Fruit fly (Drosophila melanogaster) whole organism, adult: Measurements from ENCODE around the gene sordd1.

ENCODE experiments used
- CG11617 ChIP-seq: fragments of 200-800 bp; sonication (Bioruptor generic); optimal IDR thresholded peaks from 2 replicates; lab custom pipeline; 2017; ENCODE audit warnings: mild to moderate bottlenecking, missing biosample characterization, missing genetic modification reagents, missing genetic modification characterization
- CG12768 ChIP-seq: fragments of 200-800 bp; sonication (Bioruptor generic); optimal IDR thresholded peaks from 2 replicates; lab custom pipeline; 2017; ENCODE audit warnings: missing biosample characterization, missing genetic modification characterization, mild to moderate bottlenecking, moderate library complexity, missing genetic modification reagents
- CG14711 ChIP-seq: fragments of 200-800 bp; sonication (Bioruptor generic); optimal IDR thresholded peaks from 2 replicates; lab custom pipeline; 2018; ENCODE audit warnings: missing biosample characterization, mild to moderate bottlenecking, missing genetic modification characterization, moderate library complexity
- CG1620 ChIP-seq: fragments of 200-800 bp; sonication (Bioruptor generic); optimal IDR thresholded peaks from 2 replicates; lab custom pipeline; 2016; ENCODE audit warnings: missing biosample characterization, missing genetic modification characterization
- CG33017 ChIP-seq: fragments of 200-800 bp; sonication (Bioruptor generic); optimal IDR thresholded peaks from 2 replicates; lab custom pipeline; 2018; ENCODE audit warnings: missing biosample characterization, mild to moderate bottlenecking, missing genetic modification characterization, moderate library complexity
- CG5204 ChIP-seq: fragments of 200-800 bp; sonication (Bioruptor generic); optimal IDR thresholded peaks from 2 replicates; lab custom pipeline; 2016; ENCODE audit warnings: missing biosample characterization, missing genetic modification characterization
- CG7045 ChIP-seq: fragments of 200-800 bp; sonication (Bioruptor generic); optimal IDR thresholded peaks from 2 replicates; lab custom pipeline; 2017; ENCODE audit warnings: missing biosample characterization, mild to moderate bottlenecking, missing genetic modification characterization
- CG7101 ChIP-seq: fragments of 200-800 bp; sonication (Bioruptor generic); optimal IDR thresholded peaks from 2 replicates; lab custom pipeline; 2018; ENCODE audit warnings: missing biosample characterization, mild to moderate bottlenecking, missing genetic modification characterization, moderate library complexity
- Clk ChIP-seq: fragments of 200-800 bp; sonication (Bioruptor generic); optimal IDR thresholded peaks from 2 replicates; lab custom pipeline; 2017; ENCODE audit warnings: missing biosample characterization, missing genetic modification characterization
- Crg-1 ChIP-seq: fragments of 200-800 bp; sonication (Bioruptor generic); optimal IDR thresholded peaks from 2 replicates; lab custom pipeline; 2016; ENCODE audit warnings: missing biosample characterization, missing genetic modification characterization
- Hr96 ChIP-seq: fragments of 200-800 bp; sonication (Bioruptor generic); optimal IDR thresholded peaks from 2 replicates; lab custom pipeline; 2016; ENCODE audit warnings: missing biosample characterization, missing genetic modification characterization
- Mnt ChIP-seq: fragments of 200-800 bp; sonication (Bioruptor generic); optimal IDR thresholded peaks from 2 replicates; lab custom pipeline; 2016; ENCODE audit warnings: missing biosample characterization, mild to moderate bottlenecking, missing genetic modification characterization
- bab1 ChIP-seq: fragments of 200-800 bp; sonication (Bioruptor generic); optimal IDR thresholded peaks from 3 replicates; lab custom pipeline; 2019; ENCODE audit warnings: missing biosample characterization, mild to moderate bottlenecking, missing genetic modification characterization, moderate library complexity
- cic ChIP-seq: fragments of 200-800 bp; sonication (Bioruptor generic); optimal IDR thresholded peaks from 2 replicates; lab custom pipeline; 2017; ENCODE audit warnings: missing biosample characterization, mild to moderate bottlenecking, missing genetic modification characterization, moderate library complexity
- cnc ChIP-seq, 2 experiments: fragments of >200 bp; optimal IDR thresholded peaks; 2 replicates each; lab custom pipeline; 2017
- kay ChIP-seq: fragments of 200-800 bp; sonication (Bioruptor generic); peaks from one replicate; lab custom pipeline; 2016; ENCODE audit warnings: missing biosample characterization, missing genetic modification characterization, borderline replicate concordance
- ovo ChIP-seq: fragments of 200-800 bp; sonication (Bioruptor generic); optimal IDR thresholded peaks from 2 replicates; lab custom pipeline; 2016; ENCODE audit warnings: missing biosample characterization, missing genetic modification characterization
- pad ChIP-seq: fragments of 200-800 bp; sonication (Bioruptor generic); optimal IDR thresholded peaks from 3 replicates; lab custom pipeline; 2017; ENCODE audit warnings: missing biosample characterization, missing genetic modification characterization, mild to moderate bottlenecking, moderate library complexity, missing genetic modification reagents
- tj ChIP-seq: fragments of 200-800 bp; sonication (Bioruptor generic); optimal IDR thresholded peaks from 3 replicates; lab custom pipeline; 2017; ENCODE audit warnings: missing biosample characterization, mild to moderate bottlenecking, missing genetic modification characterization, moderate library complexity
- toe ChIP-seq: fragments of 200-800 bp; sonication (Bioruptor generic); optimal IDR thresholded peaks from 2 replicates; lab custom pipeline; 2016; ENCODE audit warnings: missing biosample characterization, missing genetic modification characterization

Gene sordd1

DNA sequence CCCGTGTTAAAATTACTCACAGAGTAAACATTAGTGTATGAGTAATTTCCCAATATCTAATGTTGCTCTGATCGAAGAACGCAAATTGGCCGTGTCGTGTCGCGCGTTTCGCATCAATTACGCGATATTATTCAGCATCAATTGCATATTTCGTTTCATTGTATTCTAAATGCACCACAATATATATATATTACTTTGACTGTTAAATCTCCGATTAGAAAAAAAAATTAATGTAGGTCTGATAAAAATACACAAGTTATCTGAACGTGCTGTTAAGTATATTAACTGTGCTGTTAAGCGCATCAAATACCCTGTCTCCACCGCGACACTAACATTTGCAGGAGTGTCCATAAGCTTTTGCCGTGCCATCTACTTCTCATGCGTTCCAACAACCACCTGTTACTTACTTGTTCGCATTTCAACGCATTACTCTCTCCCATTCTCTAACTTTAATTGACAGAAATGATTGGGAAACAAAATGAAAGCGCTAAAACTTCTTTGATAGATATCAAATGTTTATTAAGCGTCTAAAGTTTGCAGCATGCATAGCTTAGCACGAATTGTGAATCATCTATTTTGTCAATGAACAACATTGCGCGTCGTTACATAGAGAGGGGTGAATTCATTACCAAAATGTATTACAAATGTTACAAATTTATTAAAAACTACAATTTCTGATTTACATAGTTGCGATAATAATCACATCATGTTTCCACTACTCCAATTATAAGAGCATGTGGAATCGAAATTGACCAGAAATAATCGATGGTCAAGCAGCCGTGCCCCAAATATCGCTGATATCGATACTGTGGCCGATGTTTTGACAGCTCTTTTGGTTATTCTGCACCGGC, 35.2 kb downstream of the sordd1 start, which contains the start of the genes Graf and mRpL3:
Gene Graf (minus strand): TSS at position 287 of the 851 bp plus-strand sequence.
Gene mRpL3 (plus strand): TSS at position 802 of the 851 bp plus-strand sequence.
- TF ChIP-seq pad (GFP tag; lab: Kevin White, UChicago): peak; percentile 3
- TF ChIP-seq Hr96 (GFP tag; lab: Kevin White, UChicago): no peak
- peak; percentile 6 for TF ChIP-seq bab1 (GFP tag; lab: Kevin White, UChicago)
- TF ChIP-seq CG5204 (GFP tag; lab: Kevin White, UChicago): no peak
- no peak for TF ChIP-seq toe (GFP tag; lab: Kevin White, UChicago)
- peak; percentile 97 for TF ChIP-seq kay (GFP tag; lab: Kevin White, UChicago)

DNA sequence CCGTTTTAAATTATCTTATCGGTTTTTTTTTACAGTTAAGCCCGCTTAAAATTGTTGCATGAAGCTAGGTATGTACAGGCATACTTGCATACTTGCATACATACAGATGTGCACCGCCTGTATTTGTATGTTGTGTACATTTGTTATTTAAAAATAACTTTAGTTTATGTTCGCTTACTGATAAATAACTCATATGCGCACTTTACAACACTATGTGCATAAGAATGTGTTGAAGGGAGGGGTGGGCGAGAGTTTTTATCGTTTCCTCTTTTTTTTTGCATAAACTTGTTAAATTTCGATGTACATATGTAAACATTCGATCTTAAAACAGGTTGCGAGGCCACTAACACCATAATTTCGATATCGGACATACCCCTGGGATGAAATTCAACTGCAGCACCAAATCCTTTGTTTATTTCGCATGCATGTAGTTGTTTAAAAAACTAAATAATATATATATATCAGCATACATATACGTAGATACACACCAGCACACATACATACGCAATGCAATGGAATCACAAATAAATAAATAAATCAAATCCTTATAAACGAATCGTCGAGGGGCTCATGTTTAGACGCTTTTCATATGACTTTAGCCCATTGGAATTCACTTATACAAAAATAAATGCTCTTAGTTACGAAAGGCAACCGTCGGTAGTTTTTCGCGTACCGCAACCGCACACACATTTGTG, 35.9 kb downstream of the sordd1 start:
- TF ChIP-seq CG7101: no peak
- peak; percentile 27 for TF ChIP-seq tj (GFP tag; lab: Kevin White, UChicago)
- no peak for TF ChIP-seq Hr96 (GFP tag; lab: Kevin White, UChicago)
- no peak for TF ChIP-seq pad (GFP tag; lab: Kevin White, UChicago)

DNA sequence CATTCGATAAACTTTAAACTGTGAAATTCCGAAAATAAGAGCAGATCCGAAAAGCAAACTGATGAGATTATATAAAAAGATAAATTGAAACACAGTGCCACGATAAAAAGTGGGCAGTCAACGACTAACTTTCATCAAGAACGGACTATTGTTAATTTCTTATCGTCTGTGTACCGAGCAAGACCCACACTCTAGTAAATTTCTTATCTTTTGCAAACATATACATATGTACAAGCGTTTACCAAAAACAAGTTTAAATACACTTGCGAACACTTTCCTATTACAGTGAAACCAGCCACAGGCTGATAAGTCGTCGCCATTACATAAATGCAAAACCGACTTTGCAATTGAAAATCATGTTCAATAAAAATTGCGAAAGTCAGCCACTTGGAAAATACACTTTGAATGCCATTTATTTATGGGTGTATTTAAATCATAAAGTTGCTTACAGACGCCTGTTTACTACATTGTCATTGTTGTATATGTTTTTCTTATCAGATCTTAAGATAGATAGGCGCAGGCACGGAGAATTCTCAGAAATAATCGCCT, 37.1 kb downstream of the sordd1 start:
- no peak for TF ChIP-seq Hr96 (GFP tag; lab: Kevin White, UChicago)
- no peak for TF ChIP-seq CG7045
- TF ChIP-seq cic (GFP tag; lab: Kevin White, UChicago): peak; percentile 26
- no peak for TF ChIP-seq ovo (GFP tag; lab: Kevin White, UChicago)
- TF ChIP-seq pad (GFP tag; lab: Kevin White, UChicago): no peak
- TF ChIP-seq CG7101: peak; percentile 32
- no peak for TF ChIP-seq CG11617
- TF ChIP-seq tj (GFP tag; lab: Kevin White, UChicago): no peak
- TF ChIP-seq Crg-1 (GFP tag; lab: Kevin White, UChicago): peak; percentile 5
- TF ChIP-seq CG12768: no peak
- no peak for TF ChIP-seq toe (GFP tag; lab: Kevin White, UChicago)
- TF ChIP-seq kay (GFP tag; lab: Kevin White, UChicago): peak; percentile 47
- no peak for TF ChIP-seq CG33017 (tag; lab: Kevin White, UChicago)
- TF ChIP-seq CG14711 (tag; lab: Kevin White, UChicago): no peak
- TF ChIP-seq bab1 (GFP tag; lab: Kevin White, UChicago): no peak
- no peak for TF ChIP-seq CG5204 (GFP tag; lab: Kevin White, UChicago)
- TF ChIP-seq CG1620: no peak
- no peak for TF ChIP-seq Clk (GFP tag; lab: Kevin White, UChicago)
- peak; percentile 22 for TF ChIP-seq Mnt (GFP tag; lab: Kevin White, UChicago)
- TF ChIP-seq cnc (optimal IDR thresholded peaks at IDR 0.05; lab: Kevin White, UChicago): no peak

DNA sequence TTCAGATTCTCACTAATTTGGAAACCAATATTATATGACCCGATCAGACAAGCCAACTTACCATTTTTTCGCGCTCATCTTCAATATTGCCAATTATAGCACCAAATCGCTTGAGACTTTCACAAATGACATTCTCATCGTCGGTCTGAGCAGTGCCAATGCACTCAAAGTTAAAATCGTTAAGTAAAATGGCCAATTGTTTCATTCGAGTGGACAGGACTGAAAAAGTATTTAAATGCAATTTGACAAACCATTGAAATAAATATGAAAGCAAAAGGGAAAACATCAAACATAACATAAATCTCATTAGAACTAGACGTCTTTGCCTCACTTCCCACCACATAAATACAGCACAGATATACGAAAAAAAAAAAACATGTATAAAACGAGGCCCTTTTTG, 39.8 kb downstream of the sordd1 start, which contains the start of gene CG8260:
Gene CG8260 (plus strand): TSS at position 301 of the 400 bp plus-strand sequence.
- TF ChIP-seq CG1620: no peak
- no peak for TF ChIP-seq CG7045
- TF ChIP-seq cic (GFP tag; lab: Kevin White, UChicago): no peak
- no peak for TF ChIP-seq pad (GFP tag; lab: Kevin White, UChicago)
- TF ChIP-seq CG11617: no peak

DNA sequence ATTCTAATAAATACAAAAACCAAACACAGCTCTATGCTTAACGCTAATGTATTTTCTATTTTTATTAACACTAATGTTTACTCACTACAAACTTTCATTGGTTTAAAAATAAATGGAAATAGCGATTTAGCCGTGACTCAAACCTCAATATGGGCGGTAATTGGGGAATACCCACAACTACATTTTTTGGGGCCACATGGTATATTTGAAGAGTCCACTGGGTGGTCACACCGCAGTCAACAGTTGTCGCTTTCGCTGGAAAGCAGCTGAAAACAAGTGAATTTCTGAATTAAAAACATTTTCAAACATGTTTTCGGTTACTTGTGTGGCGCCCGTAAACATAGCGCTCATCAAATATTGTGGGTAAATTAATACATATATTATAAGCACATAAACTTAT, 46.9 kb downstream of the sordd1 start, which contains the start of gene Mvd:
Gene Mvd (plus strand): TSS at position 222 of the 400 bp plus-strand sequence.
- TF ChIP-seq bab1 (GFP tag; lab: Kevin White, UChicago) (peak; percentile 68), Clk (GFP tag; lab: Kevin White, UChicago) (no peak), kay (GFP tag; lab: Kevin White, UChicago) (peak; percentile 93), CG14711 (tag; lab: Kevin White, UChicago) (no peak), CG33017 (tag; lab: Kevin White, UChicago) (no peak), toe (GFP tag; lab: Kevin White, UChicago) (no peak), CG12768 (no peak), CG5204 (GFP tag; lab: Kevin White, UChicago) (no peak), CG11617 (no peak), CG7045 (no peak), cnc (optimal IDR thresholded peaks at IDR 0.05; lab: Kevin White, UChicago) (no peak), ovo (GFP tag; lab: Kevin White, UChicago) (peak; percentile 2), pad (GFP tag; lab: Kevin White, UChicago) (no peak), Hr96 (GFP tag; lab: Kevin White, UChicago) (no peak), Mnt (GFP tag; lab: Kevin White, UChicago) (peak; percentile 85), CG7101 (peak; percentile 4), CG1620 (peak; percentile 37), Crg-1 (GFP tag; lab: Kevin White, UChicago) (no peak), cic (GFP tag; lab: Kevin White, UChicago) (no peak)
